Worm (Caenorhabditis elegans) whole organism, late embryonic: ENCODE measurements around the gene ZK662.5.

Experiments
- C08G9.2 ChIP-seq: sonication (generic microtip); optimal IDR thresholded peaks from 2 replicates; lab custom pipeline; 2016; ENCODE audit warnings: mild to moderate bottlenecking, missing genetic modification characterization, moderate library complexity, missing compliant biosample characterization
- C38D4.7 ChIP-seq: fragments of 200-800 bp; sonication (Bioruptor generic); optimal IDR thresholded peaks from 2 replicates; lab custom pipeline; 2018; ENCODE audit warnings: mild to moderate bottlenecking, missing genetic modification characterization, moderate library complexity, missing compliant biosample characterization
- K02D7.2 ChIP-seq: sonication (generic microtip); optimal IDR thresholded peaks from 2 replicates; lab custom pipeline; 2017; ENCODE audit warnings: mild to moderate bottlenecking, missing genetic modification characterization, missing compliant biosample characterization
- K09A11.1 ChIP-seq: sonication (generic microtip); optimal IDR thresholded peaks from 2 replicates; lab custom pipeline; 2017; ENCODE audit warnings: antibody characterized with exemption, mild to moderate bottlenecking, missing genetic modification characterization, missing compliant biosample characterization; ENCODE audit not compliant: insufficient read depth
- ahr-1 ChIP-seq: sonication (generic microtip); optimal IDR thresholded peaks from 2 replicates; lab custom pipeline; 2016; ENCODE audit warnings: missing genetic modification characterization, missing compliant biosample characterization
- ama-1 ChIP-seq: fragments of 150-350 bp; optimal IDR thresholded peaks from 2 replicates; lab custom pipeline; 2014
- ceh-18 ChIP-seq: sonication (generic microtip); optimal IDR thresholded peaks from 2 replicates; lab custom pipeline; 2016; ENCODE audit warnings: missing genetic modification characterization, missing compliant biosample characterization
- ceh-30 ChIP-seq: fragments of 150-350 bp; optimal IDR thresholded peaks from 2 replicates; lab custom pipeline; 2014; ENCODE audit warnings: missing biosample characterization, missing genetic modification characterization
- ceh-34 ChIP-seq: sonication (generic microtip); optimal IDR thresholded peaks from 2 replicates; lab custom pipeline; 2016; ENCODE audit warnings: mild to moderate bottlenecking, missing genetic modification characterization, missing compliant biosample characterization
- ceh-6 ChIP-seq: fragments of 200-800 bp; sonication (Bioruptor generic); optimal IDR thresholded peaks from 2 replicates; lab custom pipeline; 2018; ENCODE audit warnings: mild to moderate bottlenecking, missing genetic modification characterization, missing compliant biosample characterization
- ceh-9 ChIP-seq: sonication (generic microtip); optimal IDR thresholded peaks from 2 replicates; lab custom pipeline; 2016; ENCODE audit warnings: mild to moderate bottlenecking, missing genetic modification characterization, inconsistent platforms, missing compliant biosample characterization
- che-1 ChIP-seq: sonication (generic microtip); optimal IDR thresholded peaks from 2 replicates; lab custom pipeline; 2016; ENCODE audit warnings: mild to moderate bottlenecking, missing genetic modification characterization, missing compliant biosample characterization
- elt-2 ChIP-seq: sonication (generic microtip); optimal IDR thresholded peaks from 2 replicates; lab custom pipeline; 2016; ENCODE audit warnings: missing genetic modification reagents, missing genetic modification characterization, missing compliant biosample characterization
- elt-4 ChIP-seq: sonication (generic microtip); optimal IDR thresholded peaks from 2 replicates; lab custom pipeline; 2016; ENCODE audit warnings: missing genetic modification characterization, missing compliant biosample characterization
- ets-4 ChIP-seq: sonication (generic microtip); optimal IDR thresholded peaks from 2 replicates; lab custom pipeline; 2016; ENCODE audit warnings: missing genetic modification characterization, missing compliant biosample characterization
- fax-1 ChIP-seq: sonication (generic microtip); optimal IDR thresholded peaks from 2 replicates; lab custom pipeline; 2016; ENCODE audit warnings: missing genotype, missing genetic modification characterization, missing compliant biosample characterization
- fkh-6 ChIP-seq: sonication (generic microtip); optimal IDR thresholded peaks from 2 replicates; lab custom pipeline; 2016; ENCODE audit warnings: missing genetic modification characterization, missing compliant biosample characterization
- hlh-13 ChIP-seq: fragments of 200-800 bp; sonication (Bioruptor generic); optimal IDR thresholded peaks from 2 replicates; lab custom pipeline; 2018; ENCODE audit warnings: mild to moderate bottlenecking, missing genetic modification characterization, missing compliant biosample characterization
- hlh-30 ChIP-seq: sonication (generic microtip); optimal IDR thresholded peaks from 2 replicates; lab custom pipeline; 2017; ENCODE audit warnings: antibody characterized with exemption, missing genetic modification characterization, missing compliant biosample characterization; ENCODE audit not compliant: insufficient read depth
- hlh-8 ChIP-seq: sonication (generic microtip); optimal IDR thresholded peaks from 2 replicates; lab custom pipeline; 2016; ENCODE audit warnings: missing genotype, missing genetic modification characterization, missing compliant biosample characterization
- pag-3 ChIP-seq: sonication (generic microtip); optimal IDR thresholded peaks from 2 replicates; lab custom pipeline; 2016; ENCODE audit warnings: missing compliant biosample characterization, missing genetic modification characterization, borderline replicate concordance
- pat-9 ChIP-seq: fragments of 200-800 bp; sonication (Bioruptor generic); optimal IDR thresholded peaks from 2 replicates; lab custom pipeline; 2018; ENCODE audit warnings: mild to moderate bottlenecking, missing genetic modification characterization, moderate library complexity, missing compliant biosample characterization
- pha-4 ChIP-seq: fragments of 150-350 bp; optimal IDR thresholded peaks from 2 replicates; lab custom pipeline; 2018; ENCODE audit warnings: missing biosample characterization, missing genetic modification reagents, missing genetic modification characterization
- pqm-1 ChIP-seq: sonication (generic microtip); optimal IDR thresholded peaks from 2 replicates; lab custom pipeline; 2016; ENCODE audit warnings: missing genetic modification characterization, missing compliant biosample characterization
- pros-1 ChIP-seq: fragments of 150-350 bp; optimal IDR thresholded peaks from 2 replicates; lab custom pipeline; 2014; ENCODE audit warnings: missing biosample characterization, missing genetic modification reagents, missing genetic modification characterization
- ref-2 ChIP-seq: sonication (generic microtip); optimal IDR thresholded peaks from 2 replicates; lab custom pipeline; 2016; ENCODE audit warnings: missing genetic modification characterization, missing compliant biosample characterization
- rnt-1 ChIP-seq: sonication (generic microtip); optimal IDR thresholded peaks from 2 replicates; lab custom pipeline; 2016; ENCODE audit warnings: missing genetic modification characterization, missing compliant biosample characterization
- sdc-2 ChIP-seq: sonication (generic microtip); optimal IDR thresholded peaks from 2 replicates; lab custom pipeline; 2016; ENCODE audit warnings: missing genotype, missing genetic modification characterization, missing compliant biosample characterization
- sox-4 ChIP-seq: sonication (generic microtip); optimal IDR thresholded peaks from 2 replicates; lab custom pipeline; 2017; ENCODE audit warnings: mild to moderate bottlenecking, missing genetic modification characterization, inconsistent platforms, missing compliant biosample characterization
- syd-9 ChIP-seq: sonication (generic microtip); optimal IDR thresholded peaks from 2 replicates; lab custom pipeline; 2016; ENCODE audit warnings: mild to moderate bottlenecking, missing genetic modification characterization, moderate library complexity, missing compliant biosample characterization
- tbx-2 ChIP-seq: sonication (generic microtip); optimal IDR thresholded peaks from 2 replicates; lab custom pipeline; 2016; ENCODE audit warnings: missing genetic modification characterization, missing compliant biosample characterization
- tbx-7 ChIP-seq: sonication (generic microtip); optimal IDR thresholded peaks from 2 replicates; lab custom pipeline; 2016; ENCODE audit warnings: missing genotype, missing genetic modification characterization, missing compliant biosample characterization
- ttx-3 ChIP-seq: sonication (generic microtip); optimal IDR thresholded peaks from 2 replicates; lab custom pipeline; 2016; ENCODE audit warnings: missing genetic modification reagents, missing genetic modification characterization, missing compliant biosample characterization
- unc-3 ChIP-seq, 2 experiments: fragments of 200-800 bp in 1 of 2; sonication (Bioruptor generic) in 1 of 2; sonication (generic microtip) in 1 of 2; conservative IDR thresholded peaks in 1 of 2; optimal IDR thresholded peaks in 1 of 2; 2 replicates each; pipeline versions ENCODE4 v1.3.6 to Lab custom; 2016 to 2022; ENCODE audit warnings: missing compliant biosample characterization in 2 of 2, missing genetic modification characterization in 2 of 2, missing genetic modification reagents in 1 of 2
- unc-42 ChIP-seq: sonication (generic microtip); optimal IDR thresholded peaks from 2 replicates; lab custom pipeline; 2016; ENCODE audit warnings: missing genotype, missing genetic modification characterization, missing compliant biosample characterization
- ztf-16 ChIP-seq: sonication (generic microtip); optimal IDR thresholded peaks from 2 replicates; lab custom pipeline; 2017; ENCODE audit warnings: missing genetic modification characterization, missing compliant biosample characterization

ZK662.5 gene

ce11 chrX:15696400-15696799 lies 25.0 kb upstream of the ZK662.5 start, which contains the start of gene ZK662.2:
Gene ZK662.2 (plus strand): TSS chrX:15696700.
- no peak for TF ChIP-seq C38D4.7 (GFP tag; lab: Kevin White, UChicago)
- TF ChIP-seq tbx-2: peak; percentile 2

DNA sequence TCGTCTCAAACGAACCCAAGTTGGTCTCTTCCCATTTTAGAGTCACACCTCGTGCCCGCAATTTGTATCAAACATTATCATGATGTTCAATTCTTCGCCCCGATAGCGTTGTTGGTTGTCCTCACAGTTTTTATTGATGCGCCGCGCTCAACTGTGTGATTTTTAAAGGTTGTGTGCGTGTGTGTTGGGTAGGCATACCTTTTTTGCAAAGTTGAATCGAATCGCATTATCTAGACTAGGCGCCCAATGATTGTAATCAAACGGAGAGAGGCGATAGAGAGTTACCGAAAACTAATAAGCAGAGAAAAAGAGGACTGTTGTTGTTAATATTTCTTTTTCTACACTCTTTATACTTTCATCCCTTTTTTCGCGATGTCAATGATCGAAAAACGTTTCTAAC lies 21.2 kb upstream of the ZK662.5 start:
- TF ChIP-seq ceh-30 (tag; lab: Kevin White, UChicago) (no peak), tbx-7 (tag; lab: Kevin White, UChicago) (no peak), ahr-1 (no peak), unc-42 (no peak), pha-4 (tag; lab: Kevin White, UChicago) (no peak), ceh-18 (tag; lab: Kevin White, UChicago) (no peak), unc-3 (GFP tag; conservative IDR thresholded peaks at IDR 0.05; lab: Robert Waterston, UW) (no peak), unc-3 (tag; optimal IDR thresholded peaks at IDR 0.05; lab: Kevin White, UChicago) (no peak), fkh-6 (no peak), che-1 (tag; lab: Kevin White, UChicago) (no peak)
- TF ChIP-seq, all 69 proteins: peak for 0

- TF ChIP-seq ttx-3 (tag; lab: Kevin White, UChicago): no peak
- no peak for TF ChIP-seq C38D4.7 (GFP tag; lab: Kevin White, UChicago)
- no peak for TF ChIP-seq pat-9 (tag; lab: Kevin White, UChicago)
- TF ChIP-seq K09A11.1 (tag; lab: Kevin White, UChicago): no peak
- no peak for TF ChIP-seq ama-1 (lab: Kevin White, UChicago)
- no peak for TF ChIP-seq pros-1 (tag; lab: Kevin White, UChicago)
- TF ChIP-seq C08G9.2: no peak
- TF ChIP-seq hlh-30 (tag; lab: Kevin White, UChicago): peak; percentile 33
- no peak for TF ChIP-seq elt-4 (tag; lab: Kevin White, UChicago)
- peak; percentile 66 for TF ChIP-seq elt-2 (tag; lab: Kevin White, UChicago)
- no peak for TF ChIP-seq sdc-2
- no peak for TF ChIP-seq ets-4 (tag; lab: Kevin White, UChicago)
- no peak for TF ChIP-seq K02D7.2 (tag; lab: Kevin White, UChicago)
- TF ChIP-seq unc-42: no peak
- no peak for TF ChIP-seq hlh-13 (GFP tag; lab: Kevin White, UChicago)
- no peak for TF ChIP-seq syd-9 (tag; lab: Kevin White, UChicago)
- no peak for TF ChIP-seq ceh-30 (tag; lab: Kevin White, UChicago)
These were observed 16.8 kb upstream of the ZK662.5 start for ce11 chrX:15704579-15705110.

- no peak for TF ChIP-seq ceh-6 (GFP tag; lab: Kevin White, UChicago)
- TF ChIP-seq ref-2: no peak
- no peak for TF ChIP-seq fkh-6
- TF ChIP-seq sox-4 (tag; lab: Kevin White, UChicago): no peak
- TF ChIP-seq rnt-1 (tag; lab: Kevin White, UChicago): no peak
- TF ChIP-seq pag-3 (tag; lab: Kevin White, UChicago): no peak
- TF ChIP-seq ztf-16 (tag; lab: Kevin White, UChicago): no peak
- TF ChIP-seq ceh-9 (tag; lab: Kevin White, UChicago): no peak
- no peak for TF ChIP-seq pqm-1 (tag; lab: Kevin White, UChicago)
- TF ChIP-seq fax-1 (tag; lab: Kevin White, UChicago): no peak
- no peak for TF ChIP-seq ets-4 (tag; lab: Kevin White, UChicago)
- no peak for TF ChIP-seq ceh-34 (tag; lab: Kevin White, UChicago)
- TF ChIP-seq ceh-30 (tag; lab: Kevin White, UChicago): no peak
- no peak for TF ChIP-seq hlh-8 (tag; lab: Kevin White, UChicago)
- no peak for TF ChIP-seq sdc-2
- no peak for TF ChIP-seq elt-2 (tag; lab: Kevin White, UChicago)
- TF ChIP-seq unc-42: no peak
- TF ChIP-seq che-1 (tag; lab: Kevin White, UChicago): no peak
- no peak for TF ChIP-seq pat-9 (tag; lab: Kevin White, UChicago)
These were observed 15.3 kb upstream of the ZK662.5 start for ce11 chrX:15706108-15706676.
